Worm (Caenorhabditis elegans): ENCODE measurements around the gene F53C11.4.

DNA sequence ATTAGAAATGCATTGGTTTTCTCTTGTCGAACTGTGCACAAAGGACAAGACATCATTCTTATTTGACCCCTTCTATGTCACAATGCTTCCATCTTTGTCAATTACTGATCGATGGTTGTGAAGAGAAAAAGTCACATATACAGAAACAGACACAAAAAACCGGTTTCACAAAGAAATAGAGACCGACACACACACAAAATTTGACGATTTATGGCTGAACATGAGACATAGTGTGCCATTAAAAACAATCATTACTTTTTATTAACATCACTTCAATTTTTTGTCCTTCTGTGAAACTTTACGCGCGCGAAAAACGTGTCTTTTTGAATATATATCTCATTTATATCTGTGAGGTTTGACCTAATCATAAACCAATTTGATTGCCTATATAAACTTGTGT lies 3.4 kb upstream of the F53C11.4 start:
- TF ChIP-seq nhr-237 (tag; optimal IDR thresholded peaks at IDR 0.05) (no peak), nhr-11 (tag; optimal IDR thresholded peaks at IDR 0.05) (no peak), fos-1 (tag; optimal IDR thresholded peaks at IDR 0.05) (no peak), nhr-42 (GFP tag; IDR thresholded peaks at IDR 0.05) (no peak), lin-13 (GFP tag; optimal IDR thresholded peaks at IDR 0.05) (no peak), sdz-12 (GFP tag; optimal IDR thresholded peaks at IDR 0.05) (no peak), snpc-4 (tag; optimal IDR thresholded peaks at IDR 0.05) (no peak), lin-39 (tag; optimal IDR thresholded peaks at IDR 0.05) (no peak), nhr-28 (tag; optimal IDR thresholded peaks at IDR 0.05) (peak; percentile 65), zag-1 (tag; optimal IDR thresholded peaks at IDR 0.05) (no peak), ama-1 (optimal IDR thresholded peaks at IDR 0.05) (no peak)

Data from whole organism, L4 larva.